Worm (Caenorhabditis elegans): ENCODE results near the gene tmem-131.

DNA sequence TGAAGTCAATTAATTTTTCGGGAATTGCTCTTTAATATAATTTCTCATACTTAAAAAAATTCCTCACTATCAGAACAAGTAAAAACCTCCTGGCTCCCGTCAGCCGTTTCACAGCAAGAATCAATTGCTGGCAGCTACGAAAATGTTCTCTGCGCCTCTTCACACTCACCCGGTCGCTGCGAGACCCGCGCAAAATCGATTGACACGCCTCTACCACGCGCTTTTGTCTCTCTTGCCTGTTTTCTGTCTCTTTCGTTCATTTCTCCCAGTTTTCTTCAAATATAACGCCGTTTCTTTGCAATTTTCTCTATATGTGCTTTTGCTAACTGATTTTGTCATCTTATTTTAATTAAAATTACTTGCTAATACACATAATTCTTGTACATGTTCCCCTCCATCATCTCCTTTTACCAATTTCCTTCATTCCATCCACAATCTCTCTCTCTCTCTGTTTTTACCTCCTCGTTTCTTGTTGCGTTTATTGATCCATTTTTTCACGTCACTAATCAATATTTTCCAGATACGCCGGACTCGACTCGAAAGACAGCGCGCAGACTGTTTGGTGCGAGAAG, 26.5 kb upstream of the tmem-131 start, which contains the start of gene pcf-11:
- TF ChIP-seq ref-1 (GFP tag; conservative IDR thresholded peaks at IDR 0.05) (no peak), ztf-23 (GFP tag; IDR thresholded peaks at IDR 0.05) (peak; percentile 80), ztf-29 (GFP tag; IDR thresholded peaks at IDR 0.05) (no peak)
